Fruit fly (Drosophila melanogaster): ENCODE data around the gene ato.

DNA sequence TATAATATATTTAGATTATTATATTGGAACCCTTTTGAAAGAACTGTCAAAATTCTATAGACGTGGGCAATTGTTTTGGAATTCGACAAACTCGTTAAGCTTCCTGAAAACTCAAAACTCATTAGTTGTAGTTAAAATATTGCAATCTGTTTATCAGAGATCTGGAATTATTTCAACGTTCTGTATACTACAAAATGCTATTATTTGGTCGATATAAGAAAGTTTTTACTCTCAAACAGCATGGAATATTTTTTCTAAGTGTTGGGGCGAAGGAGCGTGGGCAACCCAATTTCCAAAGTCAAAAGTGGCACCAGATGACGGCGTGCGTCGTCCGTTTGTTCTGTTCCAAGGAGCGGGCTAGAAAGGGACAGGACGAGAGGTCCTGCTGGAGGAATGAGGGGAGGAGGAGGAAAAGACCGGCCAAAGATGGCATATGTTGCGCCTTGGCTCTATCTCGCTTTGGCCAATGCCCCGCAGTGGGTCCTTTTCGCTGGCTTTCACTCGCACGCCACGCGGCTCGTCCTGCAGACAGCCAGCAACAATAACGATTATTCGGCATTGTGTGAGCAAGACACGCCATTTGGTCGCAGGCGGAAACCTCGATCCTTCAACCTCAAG is 8.0 kb downstream of the ato start:
- TF ChIP-seq tj (GFP tag; optimal IDR thresholded peaks at IDR 0.05) (no peak), CG11617 (GFP tag; optimal IDR thresholded peaks at IDR 0.05) (no peak), CG33017 (tag; optimal IDR thresholded peaks at IDR 0.05) (no peak), CG5204 (GFP tag; optimal IDR thresholded peaks at IDR 0.05) (no peak), CG14711 (tag; optimal IDR thresholded peaks at IDR 0.05) (no peak), bab1 (GFP tag; optimal IDR thresholded peaks at IDR 0.05) (no peak), cic (GFP tag; optimal IDR thresholded peaks at IDR 0.05) (no peak), CG1620 (GFP tag; optimal IDR thresholded peaks at IDR 0.05) (no peak), pad (GFP tag; optimal IDR thresholded peaks at IDR 0.05) (no peak), kay (GFP tag; ENCODE audit: borderline replicate concordance) (no peak), CG7101 (tag; optimal IDR thresholded peaks at IDR 0.05) (no peak), Clk (GFP tag; optimal IDR thresholded peaks at IDR 0.05) (no peak), CG7045 (GFP tag; optimal IDR thresholded peaks at IDR 0.05) (no peak)

Measured in whole organism, adult.